Worm (Caenorhabditis elegans): ENCODE measurements around the gene B0228.1.

ce11 chrII:7765456-7765855, 10.3 kb downstream of the B0228.1 start, which contains the start of gene srh-39:
- TF ChIP-seq hlh-6 (tag; optimal IDR thresholded peaks at IDR 0.05) (no peak), pat-9 (tag; optimal IDR thresholded peaks at IDR 0.05) (no peak), sox-4 (tag; optimal IDR thresholded peaks at IDR 0.05) (no peak), pqm-1 (tag; optimal IDR thresholded peaks at IDR 0.05) (no peak), hlh-15 (tag; optimal IDR thresholded peaks at IDR 0.05) (no peak)

Data from whole organism, late embryonic.